Fruit fly (Drosophila melanogaster): ENCODE results near the gene CG11983.

The CG11983 gene

dm6 chr3R:8978768-8979167 lies 29.4 kb upstream of the CG11983 start (continued):
- TF ChIP-seq ro (GFP tag; IDR thresholded peaks at IDR 0.05) (no peak), CG17385 (GFP tag; optimal IDR thresholded peaks at IDR 0.05) (peak; percentile 16), wdn (GFP tag; IDR thresholded peaks at IDR 0.05) (no peak), Dref (GFP tag; IDR thresholded peaks at IDR 0.05) (no peak), h (optimal IDR thresholded peaks at IDR 0.05) (no peak), run (tag; optimal IDR thresholded peaks at IDR 0.05) (no peak), CG11398 (GFP tag; optimal IDR thresholded peaks at IDR 0.05) (no peak), Xbp1 (GFP tag; optimal IDR thresholded peaks at IDR 0.05) (peak; percentile 20), gem (tag; optimal IDR thresholded peaks at IDR 0.05) (peak; percentile 64), eyg (GFP tag; optimal IDR thresholded peaks at IDR 0.05) (no peak), BtbVII (GFP tag; optimal IDR thresholded peaks at IDR 0.05) (no peak), CG13123 (GFP tag; optimal IDR thresholded peaks at IDR 0.05) (peak; percentile 8), nom (GFP tag; optimal IDR thresholded peaks at IDR 0.05) (no peak), pzg (GFP tag; optimal IDR thresholded peaks at IDR 0.05) (no peak), CG2678 (tag; optimal IDR thresholded peaks at IDR 0.05) (peak; percentile 64), HLH3B (GFP tag; IDR thresholded peaks at IDR 0.05) (peak; percentile 71), CG3407 (GFP tag; optimal IDR thresholded peaks at IDR 0.05) (peak; percentile 2), BEAF-32 (GFP tag; optimal IDR thresholded peaks at IDR 0.05) (no peak), Dp (GFP tag; optimal IDR thresholded peaks at IDR 0.05) (no peak), tup (GFP tag; optimal IDR thresholded peaks at IDR 0.05) (no peak), stwl (tag; optimal IDR thresholded peaks at IDR 0.05) (no peak), CG10959 (GFP tag; IDR thresholded peaks at IDR 0.05) (no peak), CG2889 (GFP tag; IDR thresholded peaks at IDR 0.05) (no peak), dati (GFP tag; IDR thresholded peaks at IDR 0.05) (no peak), MTF-1 (GFP tag; optimal IDR thresholded peaks at IDR 0.05; ENCODE audit: borderline replicate concordance) (no peak), nmo (GFP tag; optimal IDR thresholded peaks at IDR 0.05) (peak; percentile 45), lmd (GFP tag; IDR thresholded peaks at IDR 0.05) (peak; percentile 34; the same call in 1 of the 2 replicates), Doc2 (GFP tag; IDR thresholded peaks at IDR 0.05) (no peak), az2 (GFP tag; optimal IDR thresholded peaks at IDR 0.05) (no peak), CHES-1-like (GFP tag; optimal IDR thresholded peaks at IDR 0.05) (no peak), Dad (GFP tag; optimal IDR thresholded peaks at IDR 0.05) (no peak), CG17359 (tag; optimal IDR thresholded peaks at IDR 0.05) (peak; percentile 65), CG5953 (GFP tag; IDR thresholded peaks at IDR 0.05) (0 out of 2 replicates have a peak, but pooled peaks have one; percentile 37), Ets65A (GFP tag) (no peak), NfI (GFP tag; optimal IDR thresholded peaks at IDR 0.05) (no peak), croc (GFP tag; conservative IDR thresholded peaks at IDR 0.05) (peak; percentile 19; the same call in 1 of the 3 replicates), otp (GFP tag; IDR thresholded peaks at IDR 0.05) (0 out of 3 replicates have a peak, but pooled peaks have one; percentile 35), CG4820 (GFP tag; optimal IDR thresholded peaks at IDR 0.05) (no peak), vvl (GFP tag; IDR thresholded peaks at IDR 0.05) (peak; percentile 40; the same call in 1 of the 2 replicates), seq (GFP tag; IDR thresholded peaks at IDR 0.05) (no peak), CG8478 (optimal IDR thresholded peaks at IDR 0.05) (no peak), CG1233 (GFP tag; optimal IDR thresholded peaks at IDR 0.05) (no peak), Side (GFP tag; optimal IDR thresholded peaks at IDR 0.05) (no peak), lov (optimal IDR thresholded peaks at IDR 0.05) (no peak), lov (GFP tag; IDR thresholded peaks at IDR 0.05) (no peak), MBD-R2 (GFP tag; IDR thresholded peaks at IDR 0.05) (no peak), Sry-β (GFP tag; optimal IDR thresholded peaks at IDR 0.05) (no peak), sr (GFP tag; IDR thresholded peaks at IDR 0.05) (no peak), CG7786 (GFP tag; optimal IDR thresholded peaks at IDR 0.05) (no peak), insv (GFP tag; optimal IDR thresholded peaks at IDR 0.05) (no peak), pho (GFP tag; optimal IDR thresholded peaks at IDR 0.05) (no peak), NC2α (GFP tag; optimal IDR thresholded peaks at IDR 0.05) (no peak), ken (GFP tag; IDR thresholded peaks at IDR 0.05) (0 out of 3 replicates have a peak, but pooled peaks have one; percentile 61)

Measured in whole organism, embryonic.